Worm (Caenorhabditis elegans): Measurements from ENCODE around the gene eri-1.
A peak's percentile ranks its signal among the peaks of the same experiment; 100 is the strongest.

The eri-1 gene

DNA sequence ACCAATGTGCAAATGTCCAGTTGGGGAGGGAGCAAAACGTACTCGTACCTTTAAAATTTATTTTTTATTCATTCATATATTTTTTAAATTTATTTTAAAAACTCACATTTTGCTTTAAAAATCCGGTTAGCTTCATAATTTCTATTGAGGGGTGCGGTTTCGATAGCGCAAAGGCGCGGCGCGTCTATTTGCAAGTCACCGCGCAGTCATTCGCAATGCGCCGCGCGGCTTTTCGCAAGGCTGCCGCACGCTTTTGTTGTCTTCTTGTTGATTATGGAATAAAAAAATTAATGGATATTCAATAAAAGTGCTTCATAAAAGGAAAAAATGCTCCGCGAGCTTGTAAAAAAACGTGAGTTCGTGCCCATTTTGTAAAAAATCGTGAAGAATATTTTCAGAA lies 29.5 kb downstream of the eri-1 start, which contains the start of the genes ears-2 and uncp-18 (continued):
- TF ChIP-seq tbx-9 (tag; optimal IDR thresholded peaks at IDR 0.05; ENCODE audit: borderline replicate concordance), result no peak
- TF ChIP-seq attf-5 (GFP tag; optimal IDR thresholded peaks at IDR 0.05), result peak; percentile 98
- TF ChIP-seq F57A8.1 (GFP tag; optimal IDR thresholded peaks at IDR 0.05), result peak; percentile 32
- no peak for TF ChIP-seq mes-4 (tag; optimal IDR thresholded peaks at IDR 0.05)
- TF ChIP-seq ets-4 (GFP tag; optimal IDR thresholded peaks at IDR 0.05), result no peak
- TF ChIP-seq bed-1 (GFP tag; IDR thresholded peaks at IDR 0.05), result no peak
- no peak for TF ChIP-seq pha-4 (tag; optimal IDR thresholded peaks at IDR 0.05)
- no peak for TF ChIP-seq T26A5.8 (tag; optimal IDR thresholded peaks at IDR 0.05)
- TF ChIP-seq ztf-6 (GFP tag; IDR thresholded peaks at IDR 0.05), result 0 out of 2 replicates have a peak, but pooled peaks have one; percentile 54
- no peak for TF ChIP-seq hlh-26 (GFP tag; conservative IDR thresholded peaks at IDR 0.05)
- TF ChIP-seq repo-1 (tag; optimal IDR thresholded peaks at IDR 0.05), result peak; percentile 39
- no peak for TF ChIP-seq sea-2 (GFP tag; IDR thresholded peaks at IDR 0.05)
- TF ChIP-seq rpc-1 (optimal IDR thresholded peaks at IDR 0.05), result peak; percentile 68
- peak; percentile 3 for TF ChIP-seq rpc-1 (tag; optimal IDR thresholded peaks at IDR 0.05)
- peak; percentile 81 for TF ChIP-seq K12H6.12 (tag; optimal IDR thresholded peaks at IDR 0.05)
- peak in 2 of 3 experiments; percentile 76 to 88 for TF ChIP-seq lin-35 (GFP tag; optimal IDR thresholded peaks at IDR 0.05)
- peak; percentile 74 for TF ChIP-seq F33H1.4 (GFP tag; IDR thresholded peaks at IDR 0.05)
- peak; percentile 89 for TF ChIP-seq lin-40 (tag; optimal IDR thresholded peaks at IDR 0.05)
- peak; percentile 97 for TF ChIP-seq dox-1 (GFP tag; IDR thresholded peaks at IDR 0.05)
- TF ChIP-seq ceh-27 (GFP tag; optimal IDR thresholded peaks at IDR 0.05), result peak; percentile 93
- no peak for TF ChIP-seq F37B4.10 (GFP tag; IDR thresholded peaks at IDR 0.05)
- TF ChIP-seq B0336.3 (GFP tag; IDR thresholded peaks at IDR 0.05), result peak; percentile 93
- 0 out of 2 replicates have a peak, but pooled peaks have one; percentile 48 for TF ChIP-seq egl-18 (GFP tag; IDR thresholded peaks at IDR 0.05)
- TF ChIP-seq mcd-1 (GFP tag; IDR thresholded peaks at IDR 0.05), result peak; percentile 89
- TF ChIP-seq atf-7 (tag; optimal IDR thresholded peaks at IDR 0.05), result peak; percentile 63
- TF ChIP-seq ztf-18 (tag; optimal IDR thresholded peaks at IDR 0.05), result peak; percentile 63
- peak; percentile 33 for TF ChIP-seq mel-28 (tag; optimal IDR thresholded peaks at IDR 0.05; ENCODE audit: borderline replicate concordance)
- TF ChIP-seq B0035.1 (tag; optimal IDR thresholded peaks at IDR 0.05), result peak; percentile 50
- peak; percentile 82 for TF ChIP-seq ceh-91 (GFP tag; IDR thresholded peaks at IDR 0.05)
- peak; percentile 74 for TF ChIP-seq T07F8.4 (tag; optimal IDR thresholded peaks at IDR 0.05)
- TF ChIP-seq Y56A3A.18 (GFP tag; IDR thresholded peaks at IDR 0.05), result no peak
- TF ChIP-seq B0261.1 (tag; optimal IDR thresholded peaks at IDR 0.05), result peak; percentile 22
- TF ChIP-seq hsf-1 (GFP tag; IDR thresholded peaks at IDR 0.05), result peak; percentile 65
- TF ChIP-seq F55B11.4 (tag; optimal IDR thresholded peaks at IDR 0.05; ENCODE audit: borderline replicate concordance, insufficient read depth), result no peak
- TF ChIP-seq K11D2.4 (GFP tag; IDR thresholded peaks at IDR 0.05), result peak; percentile 81
- TF ChIP-seq hrde-1 (tag; optimal IDR thresholded peaks at IDR 0.05; ENCODE audit: borderline replicate concordance), result peak; percentile 34
- peak; percentile 87 for TF ChIP-seq tlf-1 (GFP tag; optimal IDR thresholded peaks at IDR 0.05)
- TF ChIP-seq chd-7 (tag; optimal IDR thresholded peaks at IDR 0.05), result peak; percentile 66
- TF ChIP-seq ceh-100 (GFP tag; IDR thresholded peaks at IDR 0.05), result peak; percentile 97
- no peak for TF ChIP-seq nhr-120 (GFP tag; IDR thresholded peaks at IDR 0.05)
- 0 out of 2 replicates have a peak, but pooled peaks have one; percentile 22 for TF ChIP-seq madf-8 (GFP tag; conservative IDR thresholded peaks at IDR 0.05)
- no peak for TF ChIP-seq Y53F4B.3 (GFP tag; IDR thresholded peaks at IDR 0.05)
- TF ChIP-seq snpc-4 (GFP tag; optimal IDR thresholded peaks at IDR 0.05), result peak; percentile 43
- peak; percentile 58 to 88 (median 74) for TF ChIP-seq snpc-4 (tag; optimal IDR thresholded peaks at IDR 0.05)
- no peak for TF ChIP-seq ama-1 (optimal IDR thresholded peaks at IDR 0.05)
- no peak for TF ChIP-seq ama-1 (GFP tag; optimal IDR thresholded peaks at IDR 0.05)
- TF ChIP-seq zim-3 (tag; optimal IDR thresholded peaks at IDR 0.05), result peak; percentile 79
- TF ChIP-seq ztf-22 (GFP tag; optimal IDR thresholded peaks at IDR 0.05), result peak; percentile 28
- no peak for TF ChIP-seq ccch-3 (GFP tag; optimal IDR thresholded peaks at IDR 0.05)
- peak; percentile 97 for TF ChIP-seq C06A6.2 (GFP tag; conservative IDR thresholded peaks at IDR 0.05)

All from whole organism, young adult.